Worm (Caenorhabditis elegans): ENCODE measurements around the gene F55C9.3.

DNA sequence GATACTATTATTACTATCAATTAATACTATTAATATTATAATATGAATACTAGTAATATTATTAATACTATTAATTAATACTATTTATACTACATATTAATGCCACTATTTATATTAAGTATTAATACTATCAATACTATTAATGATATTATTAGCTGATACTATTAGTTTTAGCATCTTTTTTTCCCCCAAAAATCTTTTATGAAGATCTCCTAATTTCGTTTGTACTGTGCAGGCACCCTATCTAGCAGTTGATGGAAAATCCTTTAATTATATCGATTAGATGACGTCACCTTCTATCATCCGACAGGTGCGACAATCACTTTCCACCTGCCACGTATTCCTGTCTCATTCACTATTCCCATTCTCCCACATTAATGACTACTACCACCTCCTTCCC is 41.3 kb upstream of the F55C9.3 start, which contains the start of gene fbxb-65:
- TF ChIP-seq zip-5 (tag; optimal IDR thresholded peaks at IDR 0.05) (no peak), ttx-3 (tag; optimal IDR thresholded peaks at IDR 0.05) (no peak), ceh-31 (tag; optimal IDR thresholded peaks at IDR 0.05) (no peak), tbx-2 (tag; optimal IDR thresholded peaks at IDR 0.05) (no peak)
